Fruit fly (Drosophila melanogaster) whole organism, embryonic: ENCODE results near the gene superdeath.

Experiments
- B-H1 ChIP-seq: fragments of 200-800 bp; sonication (Bioruptor generic); IDR thresholded peaks from 3 replicates; pipeline ENCODE4 v1.3.6; 2022; ENCODE audit warnings: missing biosample characterization, missing genetic modification characterization
- CG10147 ChIP-seq: fragments of 200-800 bp; sonication (Bioruptor generic); optimal IDR thresholded peaks from 2 replicates; lab custom pipeline; 2019; ENCODE audit warnings: missing biosample characterization, mild to moderate bottlenecking, missing genetic modification characterization, moderate library complexity
- CG10274 ChIP-seq: fragments of 200-800 bp; sonication (Bioruptor generic); optimal IDR thresholded peaks from 3 replicates; lab custom pipeline; 2017; ENCODE audit warnings: missing biosample characterization, mild to moderate bottlenecking, missing genetic modification characterization
- CG12236 ChIP-seq: fragments of 200-800 bp; sonication (Bioruptor generic); optimal IDR thresholded peaks from 2 replicates; lab custom pipeline; 2016; ENCODE audit warnings: missing biosample characterization, missing genetic modification characterization
- CG12744 ChIP-seq: fragments of 200-800 bp; sonication (Bioruptor generic); optimal IDR thresholded peaks from 2 replicates; lab custom pipeline; 2016; ENCODE audit warnings: missing biosample characterization, missing genetic modification characterization
- CG12942 ChIP-seq: fragments of 200-800 bp; sonication (Bioruptor generic); optimal IDR thresholded peaks from 3 replicates; lab custom pipeline; 2016; ENCODE audit warnings: missing biosample characterization, missing genetic modification characterization
- CG15073 ChIP-seq: fragments of 200-800 bp; sonication (Bioruptor generic); optimal IDR thresholded peaks from 2 replicates; lab custom pipeline; 2016; ENCODE audit warnings: missing biosample characterization, missing genetic modification characterization
- CG1529 ChIP-seq: fragments of 200-800 bp; sonication (Bioruptor generic); optimal IDR thresholded peaks from 3 replicates; lab custom pipeline; 2018; ENCODE audit warnings: missing biosample characterization, missing genetic modification characterization
- CG1603 ChIP-seq: fragments of 200-800 bp; sonication (Bioruptor generic); optimal IDR thresholded peaks from 2 replicates; lab custom pipeline; 2019; ENCODE audit warnings: missing biosample characterization, mild to moderate bottlenecking, missing genetic modification characterization, moderate library complexity
- CG16863 ChIP-seq: fragments of 200-800 bp; sonication (Bioruptor generic); optimal IDR thresholded peaks from 3 replicates; lab custom pipeline; 2016; ENCODE audit warnings: missing biosample characterization, missing genetic modification characterization
- CG17385 ChIP-seq: fragments of 200-800 bp; sonication (Bioruptor generic); optimal IDR thresholded peaks from 3 replicates; lab custom pipeline; 2018; ENCODE audit warnings: missing biosample characterization, mild to moderate bottlenecking, missing genetic modification characterization
- CG1792 ChIP-seq: fragments of 200-800 bp; sonication (Bioruptor generic); optimal IDR thresholded peaks from 2 replicates; lab custom pipeline; 2016; ENCODE audit warnings: missing biosample characterization, missing genetic modification characterization
- CG2199 ChIP-seq: fragments of 200-800 bp; sonication (Bioruptor generic); IDR thresholded peaks from 3 replicates; pipeline ENCODE4 v1.3.6; 2022; ENCODE audit warnings: missing biosample characterization, missing genetic modification characterization
- CG34224 ChIP-seq: fragments of 200-800 bp; sonication (Bioruptor generic); IDR thresholded peaks from 3 replicates; pipeline ENCODE4 v1.3.6; 2022; ENCODE audit warnings: missing biosample characterization, missing genetic modification characterization; ENCODE audit not compliant: partially characterized antibody
- CG4424 ChIP-seq: fragments of 200-800 bp; sonication (Bioruptor generic); optimal IDR thresholded peaks from 3 replicates; lab custom pipeline; 2016; ENCODE audit warnings: missing biosample characterization, missing genetic modification characterization
- CG5245 ChIP-seq: fragments of 200-800 bp; sonication (Bioruptor generic); optimal IDR thresholded peaks from 3 replicates; lab custom pipeline; 2016; ENCODE audit warnings: missing biosample characterization, missing genetic modification characterization
- CG6654 ChIP-seq: fragments of 200-800 bp; sonication (Bioruptor generic); optimal IDR thresholded peaks from 2 replicates; lab custom pipeline; 2017; ENCODE audit warnings: missing biosample characterization, mild to moderate bottlenecking, missing genetic modification characterization
- CG7963 ChIP-seq: fragments of 200-800 bp; sonication (Bioruptor generic); IDR thresholded peaks from 3 replicates; pipeline ENCODE4 v1.3.6; 2022; ENCODE audit warnings: missing biosample characterization, missing genetic modification characterization; ENCODE audit not compliant: partially characterized antibody
- CG8290 ChIP-seq, 3 experiments: fragments of 200-800 bp; sonication (Bioruptor generic); optimal IDR thresholded peaks; 2 replicates each; lab custom pipeline; 2016 to 2019; ENCODE audit warnings: missing biosample characterization in 3 of 3, missing genetic modification characterization in 3 of 3, mild to moderate bottlenecking in 2 of 3, moderate library complexity in 1 of 3
- CG9215 ChIP-seq: fragments of 200-800 bp; sonication (Bioruptor generic); IDR thresholded peaks from 2 replicates; pipeline ENCODE4 v1.3.6; 2022; ENCODE audit warnings: missing biosample characterization, missing genetic modification characterization
- CHES-1-like ChIP-seq: fragments of 200-800 bp; sonication (Bioruptor generic); optimal IDR thresholded peaks from 2 replicates; lab custom pipeline; 2016; ENCODE audit warnings: missing biosample characterization, missing genetic modification characterization
- Elba2 ChIP-seq: fragments of 200-800 bp; sonication (Bioruptor generic); optimal IDR thresholded peaks from 3 replicates; lab custom pipeline; 2016; ENCODE audit warnings: missing biosample characterization, missing genetic modification characterization
- Ets97D ChIP-seq: fragments of 200-800 bp; sonication (Bioruptor generic); optimal IDR thresholded peaks from 3 replicates; lab custom pipeline; 2016; ENCODE audit warnings: missing biosample characterization, missing genetic modification characterization
- HLH3B ChIP-seq: fragments of 200-800 bp; sonication (Bioruptor generic); IDR thresholded peaks from 2 replicates; pipeline ENCODE4 v1.3.6; 2022; ENCODE audit warnings: missing biosample characterization, missing genetic modification characterization
- HLH54F ChIP-seq: fragments of 200-800 bp; sonication (Bioruptor generic); optimal IDR thresholded peaks from 3 replicates; lab custom pipeline; 2016; ENCODE audit warnings: missing biosample characterization, missing genetic modification characterization
- Hr3 ChIP-seq: fragments of 200-800 bp; sonication (Bioruptor generic); optimal IDR thresholded peaks from 3 replicates; lab custom pipeline; 2016; ENCODE audit warnings: missing biosample characterization, missing genetic modification characterization
- Hr39 ChIP-seq: fragments of >200 bp; optimal IDR thresholded peaks from 2 replicates; lab custom pipeline; 2017
- Jarid2 ChIP-seq: fragments of 200-800 bp; sonication (Bioruptor generic); optimal IDR thresholded peaks from 3 replicates; lab custom pipeline; 2017; ENCODE audit warnings: mild to moderate bottlenecking, missing biosample characterization, missing genetic modification reagents, missing genetic modification characterization
- Lim3 ChIP-seq: fragments of 200-800 bp; sonication (Bioruptor generic); IDR thresholded peaks from 2 replicates; pipeline ENCODE4 v1.3.6; 2022; ENCODE audit warnings: missing biosample characterization, missing genetic modification characterization
- MBD-R2 ChIP-seq: fragments of 200-800 bp; sonication (Bioruptor generic); IDR thresholded peaks from 2 replicates; pipeline ENCODE4 v1.3.6; 2022; ENCODE audit warnings: missing biosample characterization, missing genetic modification characterization
- MTF-1 ChIP-seq: fragments of 200-800 bp; sonication (Bioruptor generic); optimal IDR thresholded peaks from 2 replicates; lab custom pipeline; 2018; ENCODE audit warnings: missing biosample characterization, mild to moderate bottlenecking, missing genetic modification characterization, borderline replicate concordance
- Meics ChIP-seq: fragments of 200-800 bp; sonication (Bioruptor generic); optimal IDR thresholded peaks from 2 replicates; lab custom pipeline; 2017; ENCODE audit warnings: missing biosample characterization, mild to moderate bottlenecking, missing genetic modification characterization
- NfI ChIP-seq: fragments of 200-800 bp; sonication (Bioruptor generic); optimal IDR thresholded peaks from 3 replicates; lab custom pipeline; 2018; ENCODE audit warnings: missing biosample characterization, mild to moderate bottlenecking, missing genetic modification characterization, moderate library complexity
- Poxn ChIP-seq: fragments of 200-800 bp; sonication (Bioruptor generic); IDR thresholded peaks from 2 replicates; pipeline ENCODE4 v1.3.6; 2022; ENCODE audit warnings: missing biosample characterization, missing genetic modification characterization
- Tbp ChIP-seq: fragments of >200 bp; optimal IDR thresholded peaks from 2 replicates; lab custom pipeline; 2018; ENCODE audit warnings: missing biosample characterization, missing genetic modification characterization
- corto ChIP-seq: fragments of 200-800 bp; sonication (Bioruptor generic); optimal IDR thresholded peaks from 2 replicates; lab custom pipeline; 2016; ENCODE audit warnings: missing biosample characterization, mild to moderate bottlenecking, missing genetic modification characterization, moderate library complexity
- dan ChIP-seq: fragments of 200-800 bp; sonication (Bioruptor generic); IDR thresholded peaks from 2 replicates; pipeline ENCODE4 v1.3.6; 2022; ENCODE audit warnings: missing biosample characterization, missing genetic modification characterization
- fd3F ChIP-seq: fragments of 200-800 bp; sonication (Bioruptor generic); optimal IDR thresholded peaks from 2 replicates; lab custom pipeline; 2018; ENCODE audit warnings: missing biosample characterization, mild to moderate bottlenecking, missing genetic modification characterization, moderate library complexity
- fd96Cb ChIP-seq: fragments of 200-800 bp; sonication (Bioruptor generic); optimal IDR thresholded peaks from 2 replicates; lab custom pipeline; 2018; ENCODE audit warnings: missing biosample characterization, mild to moderate bottlenecking, missing genetic modification characterization, moderate library complexity
- gsb ChIP-seq: fragments of 200-800 bp; sonication (Bioruptor generic); IDR thresholded peaks from 2 replicates; pipeline ENCODE4 v1.3.6; 2022; ENCODE audit warnings: missing biosample characterization, missing genetic modification characterization
- hb ChIP-seq: fragments of 200-800 bp; sonication (Bioruptor generic); IDR thresholded peaks from 3 replicates; pipeline ENCODE4 v1.3.6; 2022; ENCODE audit warnings: missing biosample characterization, missing genetic modification characterization; ENCODE audit not compliant: partially characterized antibody
- nerfin-2 ChIP-seq: fragments of 200-800 bp; sonication (Bioruptor generic); IDR thresholded peaks from 2 replicates; pipeline ENCODE4 v1.3.6; 2022; ENCODE audit warnings: missing biosample characterization, missing genetic modification characterization; ENCODE audit not compliant: partially characterized antibody
- pros ChIP-seq: fragments of 200-800 bp; sonication (Bioruptor generic); optimal IDR thresholded peaks from 3 replicates; lab custom pipeline; 2019; ENCODE audit warnings: missing biosample characterization, mild to moderate bottlenecking, missing genetic modification characterization, moderate library complexity
- pzg ChIP-seq: fragments of 200-800 bp; sonication (Bioruptor generic); optimal IDR thresholded peaks from 3 replicates; lab custom pipeline; 2018; ENCODE audit warnings: missing biosample characterization, mild to moderate bottlenecking, missing genetic modification characterization, moderate library complexity
- shn ChIP-seq: fragments of 200-800 bp; sonication (Bioruptor generic); optimal IDR thresholded peaks from 3 replicates; lab custom pipeline; 2016; ENCODE audit warnings: missing biosample characterization, missing genetic modification characterization
- slou ChIP-seq: fragments of 200-800 bp; sonication (Bioruptor generic); optimal IDR thresholded peaks from 3 replicates; lab custom pipeline; 2016; ENCODE audit warnings: missing biosample characterization, missing genetic modification characterization
- so ChIP-seq: fragments of 200-800 bp; sonication (Bioruptor generic); IDR thresholded peaks from 3 replicates; pipeline ENCODE4 v1.3.6; 2022; ENCODE audit warnings: missing biosample characterization, missing genetic modification characterization
- toy ChIP-seq: fragments of 200-800 bp; sonication (Bioruptor generic); IDR thresholded peaks from 2 replicates; pipeline ENCODE4 v1.3.6; 2022; ENCODE audit warnings: missing biosample characterization, missing genetic modification characterization
- twi ChIP-seq: fragments of 200-800 bp; optimal IDR thresholded peaks from 2 replicates; lab custom pipeline; 2019; ENCODE audit warnings: missing biosample characterization, mild to moderate bottlenecking, missing genetic modification characterization, moderate library complexity
- vvl ChIP-seq: fragments of 200-800 bp; sonication (Bioruptor generic); IDR thresholded peaks from 2 replicates; pipeline ENCODE4 v1.3.6; 2022; ENCODE audit warnings: missing biosample characterization, missing genetic modification characterization

superdeath gene

dm6 chr3R:29088938-29089661 is 49.4 kb upstream of the superdeath start (continued):
- TF ChIP-seq CG9215 (GFP tag; lab: Robert Waterston, UW): peak; percentile 55
- TF ChIP-seq Hr39 (lab: Kevin White, UChicago): no peak
- peak; percentile 59 for TF ChIP-seq NfI (GFP tag; lab: Kevin White, UChicago)
- TF ChIP-seq CG1792 (GFP tag; lab: Kevin White, UChicago): no peak
- peak; percentile 42 for TF ChIP-seq Jarid2 (GFP tag; lab: Kevin White, UChicago)
- TF ChIP-seq Lim3: no peak
- peak; percentile 18 for TF ChIP-seq pros (GFP tag; lab: Kevin White, UChicago)
- TF ChIP-seq dan (GFP tag; lab: Robert Waterston, UW): no peak
- peak; percentile 41 for TF ChIP-seq CG12942
- TF ChIP-seq Elba2 (GFP tag; lab: Kevin White, UChicago): no peak
- peak; percentile 23 for TF ChIP-seq twi
- peak; percentile 49 for TF ChIP-seq CG6654
- peak; percentile 16 for TF ChIP-seq CG16863 (GFP tag; lab: Kevin White, UChicago)
- no peak for TF ChIP-seq hb (GFP tag; lab: Robert Waterston, UW)
- TF ChIP-seq slou (GFP tag; lab: Kevin White, UChicago): no peak
- TF ChIP-seq CHES-1-like (GFP tag; lab: Kevin White, UChicago): peak; percentile 39
- peak; percentile 5 for TF ChIP-seq MTF-1
- no peak for TF ChIP-seq CG15073 (GFP tag; lab: Kevin White, UChicago)
- peak; percentile 56 for TF ChIP-seq fd3F (GFP tag; lab: Kevin White, UChicago)
- TF ChIP-seq CG8290 (GFP tag; optimal IDR thresholded peaks at IDR 0.05; lab: Kevin White, UChicago): no peak
- peak in 1 of 2 experiments; percentile 33 for TF ChIP-seq CG8290 (tag; optimal IDR thresholded peaks at IDR 0.05; lab: Kevin White, UChicago)
- TF ChIP-seq Poxn (GFP tag; lab: Robert Waterston, UW): no peak
- TF ChIP-seq so: peak; percentile 11; the same call in 2 of the 3 replicates
- TF ChIP-seq CG12744: peak; percentile 20
- TF ChIP-seq CG7963 (GFP tag; lab: Robert Waterston, UW): no peak
- TF ChIP-seq nerfin-2 (GFP tag; lab: Robert Waterston, UW): no peak
- TF ChIP-seq pzg: no peak
- TF ChIP-seq CG2199 (GFP tag; lab: Robert Waterston, UW): no peak
- TF ChIP-seq CG1603 (tag; lab: Kevin White, UChicago): peak; percentile 71
- peak; percentile 52 for TF ChIP-seq shn (GFP tag; lab: Kevin White, UChicago)
- TF ChIP-seq toy: no peak
- TF ChIP-seq CG10274 (GFP tag; lab: Kevin White, UChicago): peak; percentile 33
- TF ChIP-seq CG17385 (GFP tag; lab: Kevin White, UChicago): peak; percentile 55
- no peak for TF ChIP-seq Tbp (GFP tag; lab: Kevin White, UChicago)
- peak; percentile 64 for TF ChIP-seq CG10147 (GFP tag; lab: Kevin White, UChicago)
- TF ChIP-seq CG1529: peak; percentile 65
- peak; percentile 60 for TF ChIP-seq Hr3
- TF ChIP-seq MBD-R2 (GFP tag; lab: Robert Waterston, UW): 0 out of 2 replicates have a peak, but pooled peaks have one; percentile 9
- peak; percentile 4 for TF ChIP-seq Ets97D (GFP tag; lab: Kevin White, UChicago)
- peak; percentile 62 for TF ChIP-seq HLH54F (GFP tag; lab: Kevin White, UChicago)
- TF ChIP-seq CG5245 (GFP tag; lab: Kevin White, UChicago): peak; percentile 48
- TF ChIP-seq B-H1 (GFP tag; lab: Robert Waterston, UW): peak; percentile 44; the same call in 2 of the 3 replicates
- TF ChIP-seq Meics (GFP tag; lab: Kevin White, UChicago): peak; percentile 76
- TF ChIP-seq corto: peak; percentile 2
- TF ChIP-seq HLH3B (GFP tag; lab: Robert Waterston, UW): peak; percentile 73
- peak; percentile 85 for TF ChIP-seq fd96Cb (tag; lab: Kevin White, UChicago)
- peak; percentile 27 for TF ChIP-seq CG12236 (GFP tag; lab: Kevin White, UChicago)
- TF ChIP-seq CG4424 (GFP tag; lab: Kevin White, UChicago): peak; percentile 75
- peak; percentile 74 for TF ChIP-seq vvl (GFP tag; lab: Robert Waterston, UW)
- TF ChIP-seq gsb (GFP tag; lab: Robert Waterston, UW): no peak
- no peak for TF ChIP-seq CG34224 (GFP tag; lab: Robert Waterston, UW)
